Fruit fly (Drosophila melanogaster) whole organism, wandering third instar larva: ENCODE data around the gene Cpr30B.

Experiments used
- GATAd ChIP-seq: sonication (Bioruptor generic); optimal IDR thresholded peaks from 2 replicates; lab custom pipeline; 2016; ENCODE audit warnings: missing biosample characterization, missing genetic modification characterization
- Mio ChIP-seq: sonication (Bioruptor generic); optimal IDR thresholded peaks from 2 replicates; lab custom pipeline; 2016; ENCODE audit warnings: missing biosample characterization, missing genetic modification characterization
- br ChIP-seq: fragments of 200-800 bp; sonication (Bioruptor generic); optimal IDR thresholded peaks from 2 replicates; lab custom pipeline; 2016; ENCODE audit warnings: missing biosample characterization, missing genetic modification characterization
- h ChIP-seq: fragments of 200-800 bp; sonication (Bioruptor generic); optimal IDR thresholded peaks from 3 replicates; lab custom pipeline; 2016; ENCODE audit warnings: missing biosample characterization, mild to moderate bottlenecking, missing genetic modification characterization

DNA sequence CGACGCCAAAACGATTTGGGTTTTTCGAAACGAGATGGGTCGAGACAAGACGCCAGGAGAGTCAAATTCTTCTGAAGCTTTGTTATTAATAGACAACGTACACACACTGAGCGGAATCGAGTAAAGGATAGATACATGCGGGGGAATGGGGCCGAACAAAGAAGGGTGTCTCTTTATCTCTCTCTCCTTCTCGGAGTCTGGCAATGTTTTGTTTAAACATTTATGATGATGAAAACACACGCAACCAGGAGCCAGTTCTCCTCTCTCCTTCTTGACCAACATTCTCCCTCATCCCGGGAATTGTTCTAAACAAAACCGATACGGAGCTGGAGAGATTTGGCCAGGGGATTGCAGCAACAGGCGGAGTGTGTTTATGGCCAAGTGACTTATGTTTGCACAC lies 15.2 kb downstream of the Cpr30B start:
- TF ChIP-seq Mio (no peak), h (GFP tag; lab: Kevin White, UChicago) (no peak), br (no peak), GATAd (no peak)
